Fruit fly (Drosophila melanogaster) S2 (cell line): Measurements from ENCODE around the gene Cpr65Az.
"Not testable (repeated sequence)": the region's sequence is repeated elsewhere in the genome, so short reads cannot be mapped to it uniquely, and the experiment has no call there.

Experiments
- CG8478 ChIP-seq: fragments of >200 bp; optimal IDR thresholded peaks from 2 replicates; lab custom pipeline; 2018
- CTCF ChIP-seq, 2 experiments: fragments of >200 bp; optimal IDR thresholded peaks; 2 replicates each; lab custom pipeline; 2018

DNA sequence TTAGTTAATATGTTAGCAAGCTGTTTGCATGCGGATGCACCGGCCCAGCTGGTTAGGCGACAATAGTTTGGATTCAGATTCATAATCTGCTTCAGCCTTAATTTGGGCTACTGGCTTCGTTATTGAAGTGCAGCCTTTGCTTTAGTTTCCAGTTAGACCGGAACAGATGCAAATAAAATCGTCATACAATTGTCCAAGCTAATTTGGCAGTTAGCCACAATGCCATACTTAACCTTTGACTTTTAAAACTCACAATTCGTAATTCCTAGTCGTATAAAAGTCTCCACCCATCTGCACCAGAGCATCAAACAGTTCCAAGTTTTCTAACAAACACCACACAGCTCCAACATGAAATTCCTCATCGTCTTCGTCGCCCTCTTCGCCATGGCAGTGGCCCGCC is 14.2 kb upstream of the Cpr65Az start, which contains the start of gene Lcp65Ab2:
- TF ChIP-seq CTCF (optimal IDR thresholded peaks at IDR 0.05; lab: Kevin White, UChicago); CG8478 (lab: Kevin White, UChicago): not testable (repeated sequence)
